Fruit fly (Drosophila melanogaster): ENCODE data around the gene Ets96B.

Gene Ets96B

dm6 chr3R:24771273-24772231 is 16.3 kb upstream of the Ets96B start, which contains the start of gene CG42331 (continued):
- TF ChIP-seq BtbVII (GFP tag; optimal IDR thresholded peaks at IDR 0.05) (peak; percentile 59), bab2 (GFP tag; optimal IDR thresholded peaks at IDR 0.05) (peak; percentile 36), Rfx (GFP tag; IDR thresholded peaks at IDR 0.05) (peak; percentile 53; the same call in 1 of the 2 replicates), Hey (tag; optimal IDR thresholded peaks at IDR 0.05) (peak; percentile 95), NC2α (GFP tag; optimal IDR thresholded peaks at IDR 0.05) (no peak), CHES-1-like (GFP tag; optimal IDR thresholded peaks at IDR 0.05) (peak; percentile 17), CG13424 (tag; optimal IDR thresholded peaks at IDR 0.05) (peak; percentile 69), sima (GFP tag; optimal IDR thresholded peaks at IDR 0.05) (no peak), usp (GFP tag; optimal IDR thresholded peaks at IDR 0.05) (no peak), cad (GFP tag; optimal IDR thresholded peaks at IDR 0.05) (no peak), lmd (GFP tag; IDR thresholded peaks at IDR 0.05) (peak; percentile 50), CG10462 (GFP tag; optimal IDR thresholded peaks at IDR 0.05) (peak; percentile 3), CG14667 (GFP tag; IDR thresholded peaks at IDR 0.05) (no peak), CG34376 (GFP tag; optimal IDR thresholded peaks at IDR 0.05) (peak; percentile 80), Myb (GFP tag; optimal IDR thresholded peaks at IDR 0.05) (peak; percentile 21), Hand (GFP tag; optimal IDR thresholded peaks at IDR 0.05) (peak; percentile 28), CG17385 (GFP tag; optimal IDR thresholded peaks at IDR 0.05) (peak; percentile 51), CG16863 (GFP tag; optimal IDR thresholded peaks at IDR 0.05) (peak; percentile 6), CG31388 (GFP tag; optimal IDR thresholded peaks at IDR 0.05) (no peak), grn (GFP tag; optimal IDR thresholded peaks at IDR 0.05) (peak; percentile 2), Hr78 (GFP tag; optimal IDR thresholded peaks at IDR 0.05) (peak in 1 of 2 experiments; percentile 64), CG11456 (GFP tag; IDR thresholded peaks at IDR 0.05) (no peak), gcm (GFP tag; optimal IDR thresholded peaks at IDR 0.05) (peak; percentile 57), CG32772 (GFP tag; IDR thresholded peaks at IDR 0.05) (no peak), pfk (GFP tag; optimal IDR thresholded peaks at IDR 0.05) (no peak), Usf (GFP tag; optimal IDR thresholded peaks at IDR 0.05) (no peak), Hr3 (GFP tag; optimal IDR thresholded peaks at IDR 0.05) (peak; percentile 46), sens-2 (GFP tag; IDR thresholded peaks at IDR 0.05) (no peak), HLH4C (GFP tag; IDR thresholded peaks at IDR 0.05; ENCODE audit: partially characterized antibody) (no peak), CG7963 (GFP tag; IDR thresholded peaks at IDR 0.05; ENCODE audit: partially characterized antibody) (no peak), Opbp (GFP tag; IDR thresholded peaks at IDR 0.05; ENCODE audit: partially characterized antibody) (no peak), pum (GFP tag; optimal IDR thresholded peaks at IDR 0.05) (peak; percentile 45), CG3065 (GFP tag; optimal IDR thresholded peaks at IDR 0.05) (no peak), org-1 (GFP tag; optimal IDR thresholded peaks at IDR 0.05) (peak; percentile 44), eve (GFP tag; optimal IDR thresholded peaks at IDR 0.05) (peak in 1 of 2 experiments; percentile 61), pros (GFP tag; optimal IDR thresholded peaks at IDR 0.05) (no peak), scrt (GFP tag; optimal IDR thresholded peaks at IDR 0.05) (peak; percentile 37), Hmx (GFP tag; optimal IDR thresholded peaks at IDR 0.05) (no peak), pb (GFP tag; optimal IDR thresholded peaks at IDR 0.05) (no peak), Sry-δ (GFP tag; optimal IDR thresholded peaks at IDR 0.05) (no peak), CG6791 (GFP tag; IDR thresholded peaks at IDR 0.05; ENCODE audit: partially characterized antibody) (no peak), CG13894 (tag; optimal IDR thresholded peaks at IDR 0.05) (no peak), slp2 (GFP tag; optimal IDR thresholded peaks at IDR 0.05) (peak; percentile 52), CG14965 (GFP tag; optimal IDR thresholded peaks at IDR 0.05; ENCODE audit: borderline replicate concordance) (no peak), CG6654 (GFP tag; optimal IDR thresholded peaks at IDR 0.05) (peak; percentile 6), CG8089 (GFP tag; optimal IDR thresholded peaks at IDR 0.05) (no peak), yki (optimal IDR thresholded peaks at IDR 0.05) (no peak), NC2β (GFP tag; optimal IDR thresholded peaks at IDR 0.05) (no peak), sens (GFP tag) (peak; percentile 87)
